Worm (Caenorhabditis elegans) whole organism, L4/young adult: ENCODE measurements around the gene F37B12.1.

Experiments
- W03F9.2 ChIP-seq: fragments of 150-350 bp; optimal IDR thresholded peaks from 2 replicates; lab custom pipeline; 2014; ENCODE audit warnings: missing biosample characterization, missing genetic modification characterization
- him-1 ChIP-seq: sonication (generic microtip); optimal IDR thresholded peaks from 2 replicates; lab custom pipeline; 2016; ENCODE audit warnings: missing genotype, missing genetic modification reagents, missing genetic modification characterization, missing compliant biosample characterization

DNA sequence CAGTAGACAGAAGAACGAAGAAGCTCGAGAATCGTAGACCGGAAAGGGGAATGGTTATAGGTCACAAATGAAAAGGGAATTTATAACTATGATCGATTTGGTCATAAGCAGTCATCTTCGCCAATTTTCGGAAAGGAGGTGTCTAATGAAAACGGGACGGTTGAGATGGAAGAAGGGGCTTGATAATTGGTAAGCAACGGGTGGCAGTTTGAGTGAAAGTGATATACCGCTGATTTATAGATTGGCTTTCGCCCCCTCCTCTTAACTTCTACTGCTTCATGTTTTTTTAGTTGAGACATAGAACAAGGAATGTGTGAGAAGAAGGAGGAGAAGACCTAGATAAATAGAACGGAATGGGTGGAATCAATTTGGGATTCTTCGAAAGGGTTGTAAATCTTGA, 43.7 kb upstream of the F37B12.1 start:
- TF ChIP-seq him-1 (tag; lab: Kevin White, UChicago) = no peak
- no peak for TF ChIP-seq W03F9.2
